Fruit fly (Drosophila melanogaster): ENCODE results near the gene CG42233.

The CG42233 gene

dm6 chr3R:31771790-31772576, 33.1 kb downstream of the CG42233 start, which contains the start of the genes betaGlu and sip3 (continued):
- TF ChIP-seq chif (GFP tag; optimal IDR thresholded peaks at IDR 0.05) (no peak), CG10959 (GFP tag; IDR thresholded peaks at IDR 0.05) (no peak), toy (GFP tag; IDR thresholded peaks at IDR 0.05) (no peak), ara (GFP tag; IDR thresholded peaks at IDR 0.05) (no peak), CG17802 (tag; optimal IDR thresholded peaks at IDR 0.05) (no peak), otp (GFP tag; IDR thresholded peaks at IDR 0.05) (no peak), CG43689 (GFP tag; IDR thresholded peaks at IDR 0.05) (no peak), crp (GFP tag; optimal IDR thresholded peaks at IDR 0.05) (peak in 1 of 2 experiments; percentile 48), H15 (GFP tag; IDR thresholded peaks at IDR 0.05) (no peak), fd96Cb (tag; optimal IDR thresholded peaks at IDR 0.05) (no peak), CG11093 (GFP tag; IDR thresholded peaks at IDR 0.05) (no peak), Dll (GFP tag; IDR thresholded peaks at IDR 0.05; ENCODE audit: partially characterized antibody) (peak; percentile 91), CG7745 (tag; optimal IDR thresholded peaks at IDR 0.05) (no peak), seq (GFP tag; IDR thresholded peaks at IDR 0.05) (no peak; the same call in 1 of the 2 replicates), dpn (GFP tag; optimal IDR thresholded peaks at IDR 0.05) (peak; percentile 2 to 21), Pdp1 (GFP tag; optimal IDR thresholded peaks at IDR 0.05) (peak in 1 of 2 experiments; percentile 80), sd (tag; optimal IDR thresholded peaks at IDR 0.05) (no peak), CG16863 (GFP tag; optimal IDR thresholded peaks at IDR 0.05) (no peak), CG16779 (GFP tag; IDR thresholded peaks at IDR 0.05) (no peak), CG8281 (tag; optimal IDR thresholded peaks at IDR 0.05) (no peak), salm (tag; optimal IDR thresholded peaks at IDR 0.05) (no peak), gsb (GFP tag; IDR thresholded peaks at IDR 0.05) (no peak), Fer1 (GFP tag; optimal IDR thresholded peaks at IDR 0.05) (no peak), Aef1 (GFP tag; IDR thresholded peaks at IDR 0.05) (no peak), jumu (GFP tag; optimal IDR thresholded peaks at IDR 0.05) (no peak), Jarid2 (GFP tag; optimal IDR thresholded peaks at IDR 0.05) (no peak), gem (tag; optimal IDR thresholded peaks at IDR 0.05) (no peak), CrebB (tag; optimal IDR thresholded peaks at IDR 0.05) (no peak), Hsf (GFP tag; optimal IDR thresholded peaks at IDR 0.05) (peak; percentile 13), Hr39 (optimal IDR thresholded peaks at IDR 0.05) (no peak), org-1 (GFP tag; optimal IDR thresholded peaks at IDR 0.05) (no peak), zfh1 (GFP tag; IDR thresholded peaks at IDR 0.05) (no peak), B-H2 (GFP tag; optimal IDR thresholded peaks at IDR 0.05) (no peak), Hr78 (GFP tag; optimal IDR thresholded peaks at IDR 0.05) (no peak), slbo (GFP tag; IDR thresholded peaks at IDR 0.05) (no peak), CG4820 (GFP tag; optimal IDR thresholded peaks at IDR 0.05) (no peak), CG16813 (GFP tag; IDR thresholded peaks at IDR 0.05; ENCODE audit: partially characterized antibody) (peak; percentile 91), NfI (GFP tag; optimal IDR thresholded peaks at IDR 0.05) (no peak), prd (optimal IDR thresholded peaks at IDR 0.05) (no peak), prd (GFP tag; IDR thresholded peaks at IDR 0.05) (no peak), gce (GFP tag; IDR thresholded peaks at IDR 0.05) (no peak), lbe (GFP tag; optimal IDR thresholded peaks at IDR 0.05) (peak; percentile 59), E2f1 (GFP tag; IDR thresholded peaks at IDR 0.05) (no peak), CG2116 (GFP tag; optimal IDR thresholded peaks at IDR 0.05) (peak; percentile 89), Ptx1 (GFP tag; IDR thresholded peaks at IDR 0.05) (no peak), caup (GFP tag; optimal IDR thresholded peaks at IDR 0.05; ENCODE audit: severe bottlenecking) (no peak), CG13424 (tag; optimal IDR thresholded peaks at IDR 0.05) (no peak), HmgD (GFP tag; optimal IDR thresholded peaks at IDR 0.05) (no peak), hbn (GFP tag; IDR thresholded peaks at IDR 0.05; ENCODE audit: partially characterized antibody) (peak; percentile 86), ftz-f1 (GFP tag; optimal IDR thresholded peaks at IDR 0.05) (peak; percentile 8)

Data from whole organism, embryonic.